Fruit fly (Drosophila melanogaster) whole organism, embryonic: ENCODE measurements around the gene CG43165.

Source experiments
- Abd-B ChIP-seq: fragments of 200-800 bp; sonication (Bioruptor generic); optimal IDR thresholded peaks from 2 replicates; lab custom pipeline; 2018; ENCODE audit warnings: missing biosample characterization, mild to moderate bottlenecking, missing genetic modification characterization, moderate library complexity
- B-H2 ChIP-seq: fragments of 200-800 bp; sonication (Bioruptor generic); optimal IDR thresholded peaks from 2 replicates; lab custom pipeline; 2018; ENCODE audit warnings: missing biosample characterization, mild to moderate bottlenecking, missing genetic modification characterization
- Bgb ChIP-seq: fragments of 200-800 bp; sonication (Bioruptor generic); IDR thresholded peaks from 2 replicates; pipeline ENCODE4 v1.3.6; 2022; ENCODE audit warnings: missing biosample characterization, missing genetic modification characterization; ENCODE audit not compliant: partially characterized antibody
- CG10267 ChIP-seq: fragments of 200-800 bp; sonication (Bioruptor generic); optimal IDR thresholded peaks from 2 replicates; lab custom pipeline; 2018; ENCODE audit warnings: missing biosample characterization, mild to moderate bottlenecking, missing genetic modification characterization, moderate library complexity
- CG10366 ChIP-seq: fragments of 200-800 bp; sonication (Bioruptor generic); IDR thresholded peaks from 2 replicates; pipeline ENCODE4 v1.3.6; 2022; ENCODE audit warnings: missing biosample characterization, missing genetic modification characterization
- CG11247 ChIP-seq: fragments of 200-800 bp; sonication (Bioruptor generic); IDR thresholded peaks from 2 replicates; pipeline ENCODE4 v1.3.6; 2022; ENCODE audit warnings: missing biosample characterization, missing genetic modification characterization
- CG11560 ChIP-seq: fragments of 200-800 bp; sonication (Bioruptor generic); IDR thresholded peaks from 3 replicates; pipeline ENCODE4 v1.3.6; 2022; ENCODE audit warnings: missing biosample characterization, missing genetic modification characterization
- CG11723 ChIP-seq: fragments of 200-800 bp; sonication (Bioruptor generic); optimal IDR thresholded peaks from 2 replicates; lab custom pipeline; 2017; ENCODE audit warnings: missing biosample characterization, mild to moderate bottlenecking, missing genetic modification characterization
- CG12155 ChIP-seq: fragments of 200-800 bp; sonication (Bioruptor generic); optimal IDR thresholded peaks from 3 replicates; lab custom pipeline; 2016; ENCODE audit warnings: missing biosample characterization, missing genetic modification characterization
- CG12744 ChIP-seq: fragments of 200-800 bp; sonication (Bioruptor generic); optimal IDR thresholded peaks from 2 replicates; lab custom pipeline; 2016; ENCODE audit warnings: missing biosample characterization, missing genetic modification characterization
- CG14710 ChIP-seq: fragments of 200-800 bp; sonication (Bioruptor generic); optimal IDR thresholded peaks from 3 replicates; lab custom pipeline; 2019; ENCODE audit warnings: missing biosample characterization, mild to moderate bottlenecking, missing genetic modification characterization, moderate library complexity
- CG16813 ChIP-seq: fragments of 200-800 bp; sonication (Bioruptor generic); IDR thresholded peaks from 3 replicates; pipeline ENCODE4 v1.3.6; 2022; ENCODE audit warnings: missing biosample characterization, missing genetic modification characterization; ENCODE audit not compliant: partially characterized antibody
- CG17385 ChIP-seq: fragments of 200-800 bp; sonication (Bioruptor generic); optimal IDR thresholded peaks from 3 replicates; lab custom pipeline; 2018; ENCODE audit warnings: missing biosample characterization, mild to moderate bottlenecking, missing genetic modification characterization
- CG3838 ChIP-seq: fragments of 200-800 bp; sonication (Bioruptor generic); optimal IDR thresholded peaks from 3 replicates; lab custom pipeline; 2016; ENCODE audit warnings: missing biosample characterization, missing genetic modification characterization
- CG4424 ChIP-seq: fragments of 200-800 bp; sonication (Bioruptor generic); optimal IDR thresholded peaks from 3 replicates; lab custom pipeline; 2016; ENCODE audit warnings: missing biosample characterization, missing genetic modification characterization
- CG4854 ChIP-seq: fragments of 200-800 bp; sonication (Bioruptor generic); optimal IDR thresholded peaks from 2 replicates; lab custom pipeline; 2016; ENCODE audit warnings: missing biosample characterization, missing genetic modification characterization, inconsistent platforms
- CG6791 ChIP-seq: fragments of 200-800 bp; sonication (Bioruptor generic); IDR thresholded peaks from 3 replicates; pipeline ENCODE4 v1.3.6; 2022; ENCODE audit warnings: missing biosample characterization, missing genetic modification characterization; ENCODE audit not compliant: partially characterized antibody
- CG8089 ChIP-seq: fragments of 200-800 bp; sonication (Bioruptor generic); optimal IDR thresholded peaks from 3 replicates; lab custom pipeline; 2016; ENCODE audit warnings: missing biosample characterization, missing genetic modification characterization
- CG8924 ChIP-seq: fragments of 200-800 bp; optimal IDR thresholded peaks from 3 replicates; lab custom pipeline; 2019; ENCODE audit warnings: missing biosample characterization, mild to moderate bottlenecking, missing genetic modification characterization, moderate library complexity
- CG9215 ChIP-seq: fragments of 200-800 bp; sonication (Bioruptor generic); IDR thresholded peaks from 2 replicates; pipeline ENCODE4 v1.3.6; 2022; ENCODE audit warnings: missing biosample characterization, missing genetic modification characterization
- CG9727 ChIP-seq: fragments of 200-800 bp; sonication (Bioruptor generic); optimal IDR thresholded peaks from 3 replicates; lab custom pipeline; 2017; ENCODE audit warnings: missing biosample characterization, mild to moderate bottlenecking, missing genetic modification characterization
- CHES-1-like ChIP-seq: fragments of 200-800 bp; sonication (Bioruptor generic); optimal IDR thresholded peaks from 2 replicates; lab custom pipeline; 2016; ENCODE audit warnings: missing biosample characterization, missing genetic modification characterization
- Dbx ChIP-seq: fragments of 200-800 bp; sonication (Bioruptor generic); IDR thresholded peaks from 3 replicates; pipeline ENCODE4 v1.3.6; 2022; ENCODE audit warnings: missing biosample characterization, missing genetic modification characterization
- ERR ChIP-seq: fragments of 200-800 bp; sonication (Bioruptor generic); optimal IDR thresholded peaks from 2 replicates; lab custom pipeline; 2016; ENCODE audit warnings: missing biosample characterization, missing genetic modification characterization
- Gug ChIP-seq: fragments of 200-800 bp; sonication (Bioruptor generic); IDR thresholded peaks from 4 replicates; pipeline ENCODE4 v1.3.6; 2022; ENCODE audit warnings: missing biosample characterization, missing genetic modification characterization
- Hmx ChIP-seq: fragments of 200-800 bp; sonication (Bioruptor generic); optimal IDR thresholded peaks from 2 replicates; lab custom pipeline; 2016; ENCODE audit warnings: missing biosample characterization, missing genetic modification characterization
- Hr3 ChIP-seq: fragments of 200-800 bp; sonication (Bioruptor generic); optimal IDR thresholded peaks from 3 replicates; lab custom pipeline; 2016; ENCODE audit warnings: missing biosample characterization, missing genetic modification characterization
- Hr78 ChIP-seq, 2 experiments: fragments of 200-800 bp in 1 of 2; fragments of >200 bp in 1 of 2; sonication (Bioruptor generic) in 1 of 2; optimal IDR thresholded peaks; 2 replicates each; lab custom pipeline; 2017 to 2019; ENCODE audit warnings: missing biosample characterization in 2 of 2, missing genetic modification characterization in 2 of 2, mild to moderate bottlenecking in 1 of 2, moderate library complexity in 1 of 2
- NC2β ChIP-seq: fragments of 200-800 bp; sonication (Bioruptor generic); optimal IDR thresholded peaks from 2 replicates; lab custom pipeline; 2016; ENCODE audit warnings: missing biosample characterization, missing genetic modification characterization
- NFAT ChIP-seq: fragments of 200-800 bp; sonication (Bioruptor generic); IDR thresholded peaks from 2 replicates; pipeline ENCODE4 v1.3.6; 2022; ENCODE audit warnings: missing biosample characterization, missing genetic modification characterization
- Sox102F ChIP-seq: fragments of 200-800 bp; sonication (Bioruptor generic); optimal IDR thresholded peaks from 2 replicates; lab custom pipeline; 2018; ENCODE audit warnings: missing biosample characterization, mild to moderate bottlenecking, missing genetic modification characterization, moderate library complexity
- Sry-δ ChIP-seq: fragments of 200-800 bp; sonication (Bioruptor generic); optimal IDR thresholded peaks from 2 replicates; lab custom pipeline; 2016; ENCODE audit warnings: missing biosample characterization, missing genetic modification characterization
- ara ChIP-seq: fragments of 200-800 bp; sonication (Bioruptor generic); IDR thresholded peaks from 2 replicates; pipeline ENCODE4 v1.3.6; 2022; ENCODE audit warnings: missing biosample characterization, missing genetic modification characterization
- chif ChIP-seq, 2 experiments: fragments of 200-800 bp; sonication (Bioruptor generic); optimal IDR thresholded peaks; 3 replicates each; lab custom pipeline; 2016; ENCODE audit warnings: missing biosample characterization in 2 of 2, missing genetic modification characterization in 2 of 2
- chm ChIP-seq: fragments of 200-800 bp; sonication (Bioruptor generic); IDR thresholded peaks from 2 replicates; pipeline ENCODE4 v1.3.6; 2022; ENCODE audit warnings: missing biosample characterization, missing genetic modification characterization
- dan ChIP-seq: fragments of 200-800 bp; sonication (Bioruptor generic); IDR thresholded peaks from 2 replicates; pipeline ENCODE4 v1.3.6; 2022; ENCODE audit warnings: missing biosample characterization, missing genetic modification characterization
- ewg ChIP-seq: fragments of 200-800 bp; sonication (Bioruptor generic); optimal IDR thresholded peaks from 3 replicates; lab custom pipeline; 2017; ENCODE audit warnings: mild to moderate bottlenecking, missing biosample characterization, missing genetic modification reagents, missing genetic modification characterization
- gfzf ChIP-seq: fragments of 200-800 bp; sonication (Bioruptor generic); optimal IDR thresholded peaks from 2 replicates; lab custom pipeline; 2016; ENCODE audit warnings: missing biosample characterization, mild to moderate bottlenecking, missing genetic modification characterization, moderate library complexity
- ind ChIP-seq: fragments of 200-800 bp; sonication (Bioruptor generic); optimal IDR thresholded peaks from 3 replicates; lab custom pipeline; 2016; ENCODE audit warnings: missing biosample characterization, missing genetic modification characterization
- insv ChIP-seq, 2 experiments: fragments of 200-800 bp; sonication (Bioruptor generic); optimal IDR thresholded peaks; 3 replicates each; lab custom pipeline; 2016 to 2018; ENCODE audit warnings: missing biosample characterization in 2 of 2, missing genetic modification characterization in 2 of 2
- oc ChIP-seq: fragments of 200-800 bp; sonication (Bioruptor generic); optimal IDR thresholded peaks from 2 replicates; lab custom pipeline; 2018; ENCODE audit warnings: missing biosample characterization, mild to moderate bottlenecking, missing genetic modification characterization, moderate library complexity
- ranshi ChIP-seq: fragments of 200-800 bp; sonication (Bioruptor generic); IDR thresholded peaks from 2 replicates; pipeline ENCODE4 v1.3.6; 2022; ENCODE audit warnings: missing biosample characterization, missing genetic modification characterization
- row ChIP-seq: fragments of 200-800 bp; sonication (Bioruptor generic); IDR thresholded peaks from 3 replicates; pipeline ENCODE4 v1.3.6; 2022; ENCODE audit warnings: missing biosample characterization, missing genetic modification characterization
- sc ChIP-seq, 3 experiments: fragments of >200 bp in 2 of 3; fragments of 200-800 bp in 1 of 3; sonication (Bioruptor generic) in 1 of 3; optimal IDR thresholded peaks; 2 replicates in 2 of 3; 3 replicates in 1 of 3; lab custom pipeline; 2017; ENCODE audit warnings: mild to moderate bottlenecking in 1 of 3, missing biosample characterization in 1 of 3, missing genetic modification characterization in 1 of 3, missing genetic modification reagents in 1 of 3
- sd ChIP-seq: fragments of 200-800 bp; sonication (Bioruptor generic); optimal IDR thresholded peaks from 3 replicates; lab custom pipeline; 2018; ENCODE audit warnings: missing biosample characterization, mild to moderate bottlenecking, missing genetic modification characterization, moderate library complexity
- vvl ChIP-seq: fragments of 200-800 bp; sonication (Bioruptor generic); IDR thresholded peaks from 2 replicates; pipeline ENCODE4 v1.3.6; 2022; ENCODE audit warnings: missing biosample characterization, missing genetic modification characterization
- wek ChIP-seq: fragments of 200-800 bp; sonication (Bioruptor generic); optimal IDR thresholded peaks from 3 replicates; lab custom pipeline; 2018; ENCODE audit warnings: missing biosample characterization, mild to moderate bottlenecking, missing genetic modification characterization, moderate library complexity
- zen2 ChIP-seq: fragments of 200-800 bp; sonication (Bioruptor generic); IDR thresholded peaks from 3 replicates; pipeline ENCODE4 v1.3.6; 2022; ENCODE audit warnings: missing biosample characterization, missing genetic modification characterization; ENCODE audit not compliant: partially characterized antibody

The CG43165 gene

dm6 chr2L:3657349-3658142 lies 37.3 kb downstream of the CG43165 start (continued):
- TF ChIP-seq zen2 (GFP tag; lab: Robert Waterston, UW) (no peak), Sry-δ (GFP tag; lab: Kevin White, UChicago) (peak; percentile 50), CG8089 (GFP tag; lab: Kevin White, UChicago) (peak; percentile 21), Bgb (GFP tag; lab: Robert Waterston, UW) (peak; percentile 89), CG16813 (peak; percentile 62), CG9727 (GFP tag; lab: Kevin White, UChicago) (peak; percentile 16), CG11560 (no peak), Sox102F (GFP tag; lab: Kevin White, UChicago) (peak; percentile 32), chif (GFP tag; optimal IDR thresholded peaks at IDR 0.05; lab: Kevin White, UChicago) (peak in 1 of 2 experiments; percentile 64), ara (GFP tag; lab: Robert Waterston, UW) (peak; percentile 64), CG14710 (peak; percentile 51), Hmx (GFP tag; lab: Kevin White, UChicago) (peak; percentile 3), CG4424 (GFP tag; lab: Kevin White, UChicago) (peak; percentile 66), CG8924 (peak; percentile 7), Hr3 (peak; percentile 24), CG6791 (GFP tag; lab: Robert Waterston, UW) (peak; percentile 46; the same call in 2 of the 3 replicates), CG4854 (peak; percentile 67), insv (GFP tag; optimal IDR thresholded peaks at IDR 0.05; lab: Kevin White, UChicago) (peak in 1 of 2 experiments; percentile 75), Hr78 (GFP tag; optimal IDR thresholded peaks at IDR 0.05; lab: Kevin White, UChicago) (no peak), CG10267 (tag; lab: Kevin White, UChicago) (peak; percentile 62), CG12155 (GFP tag; lab: Kevin White, UChicago) (peak; percentile 35), ranshi (peak; percentile 39; the same call in 1 of the 2 replicates), dan (no peak), CG3838 (peak; percentile 15), NC2β (GFP tag; lab: Kevin White, UChicago) (peak; percentile 45), Dbx (GFP tag; lab: Robert Waterston, UW) (peak; percentile 81), CG11723 (no peak), Gug (GFP tag; lab: Robert Waterston, UW) (0 out of 4 replicates have a peak, but pooled peaks have one; percentile 12), row (GFP tag; lab: Robert Waterston, UW) (peak; percentile 72; the same call in 2 of the 3 replicates), sd (peak; percentile 84), CHES-1-like (GFP tag; lab: Kevin White, UChicago) (peak; percentile 6), vvl (peak; percentile 68), ind (GFP tag; lab: Kevin White, UChicago) (peak; percentile 61), B-H2 (peak; percentile 75), CG10366 (GFP tag; lab: Robert Waterston, UW) (peak; percentile 18; the same call in 1 of the 2 replicates), CG9215 (no peak), CG11247 (GFP tag; lab: Robert Waterston, UW) (peak; percentile 66), gfzf (GFP tag; lab: Kevin White, UChicago) (peak; percentile 30), ewg (GFP tag; lab: Kevin White, UChicago) (peak; percentile 42), wek (GFP tag; lab: Kevin White, UChicago) (peak; percentile 38), NFAT (GFP tag; lab: Robert Waterston, UW) (peak; percentile 48; the same call in 1 of the 2 replicates), CG12744 (GFP tag; lab: Kevin White, UChicago) (peak; percentile 58), sc (optimal IDR thresholded peaks at IDR 0.05; lab: Kevin White, UChicago) (no peak), sc (GFP tag; optimal IDR thresholded peaks at IDR 0.05; lab: Kevin White, UChicago) (no peak), chm (GFP tag; lab: Robert Waterston, UW) (no peak), CG17385 (peak; percentile 24), ERR (peak; percentile 36), Abd-B (GFP tag; lab: Kevin White, UChicago) (peak; percentile 53), oc (tag; lab: Kevin White, UChicago) (peak; percentile 38)
